Worm (Caenorhabditis elegans): ENCODE measurements around the gene cyp-29A2.

The cyp-29A2 gene

ce11 chrV:11199497-11199896 is 17.9 kb upstream of the cyp-29A2 start:
- TF ChIP-seq ets-4 (tag; optimal IDR thresholded peaks at IDR 0.05) (no peak), pqm-1 (tag; optimal IDR thresholded peaks at IDR 0.05) (no peak), dmd-4 (tag; optimal IDR thresholded peaks at IDR 0.05; ENCODE audit: borderline replicate concordance) (no peak), ttx-3 (tag; optimal IDR thresholded peaks at IDR 0.05) (no peak), pha-4 (tag; optimal IDR thresholded peaks at IDR 0.05) (no peak), unc-86 (tag; optimal IDR thresholded peaks at IDR 0.05) (no peak), nhr-232 (tag; optimal IDR thresholded peaks at IDR 0.05) (no peak), ceh-31 (tag; optimal IDR thresholded peaks at IDR 0.05) (no peak), elt-2 (tag; optimal IDR thresholded peaks at IDR 0.05) (no peak), ztf-16 (tag; optimal IDR thresholded peaks at IDR 0.05) (no peak), ceh-48 (tag; optimal IDR thresholded peaks at IDR 0.05) (no peak), hlh-15 (tag; optimal IDR thresholded peaks at IDR 0.05) (no peak), K02D7.2 (tag; optimal IDR thresholded peaks at IDR 0.05) (no peak), ceh-24 (tag; optimal IDR thresholded peaks at IDR 0.05) (no peak), F13H6.1 (tag; optimal IDR thresholded peaks at IDR 0.05) (no peak), unc-3 (GFP tag; conservative IDR thresholded peaks at IDR 0.05) (no peak), unc-3 (tag; optimal IDR thresholded peaks at IDR 0.05) (no peak), syd-9 (tag; optimal IDR thresholded peaks at IDR 0.05) (no peak)

- TF ChIP-seq lim-6 (tag; optimal IDR thresholded peaks at IDR 0.05) = no peak
- TF ChIP-seq sox-4 (tag; optimal IDR thresholded peaks at IDR 0.05) = no peak
- no peak for TF ChIP-seq sox-2 (GFP tag; IDR thresholded peaks at IDR 0.05)
- TF ChIP-seq dmd-4 (tag; optimal IDR thresholded peaks at IDR 0.05; ENCODE audit: borderline replicate concordance) = no peak
- no peak for TF ChIP-seq gmeb-2 (tag; optimal IDR thresholded peaks at IDR 0.05)
- no peak for TF ChIP-seq ref-2 (tag; optimal IDR thresholded peaks at IDR 0.05)
- no peak for TF ChIP-seq fkh-6 (tag; optimal IDR thresholded peaks at IDR 0.05)
- no peak for TF ChIP-seq unc-42 (tag; optimal IDR thresholded peaks at IDR 0.05)
- no peak for TF ChIP-seq ceh-34 (tag; optimal IDR thresholded peaks at IDR 0.05)
- TF ChIP-seq ceh-9 (tag; optimal IDR thresholded peaks at IDR 0.05) = no peak
- no peak for TF ChIP-seq F13H6.1 (tag; optimal IDR thresholded peaks at IDR 0.05)
- no peak for TF ChIP-seq ceh-22 (tag; optimal IDR thresholded peaks at IDR 0.05)
- TF ChIP-seq C08G9.2 (tag; optimal IDR thresholded peaks at IDR 0.05) = no peak
- TF ChIP-seq ceh-2 (tag; optimal IDR thresholded peaks at IDR 0.05) = no peak
- no peak for TF ChIP-seq lin-11 (tag; optimal IDR thresholded peaks at IDR 0.05)
- no peak for TF ChIP-seq unc-86 (tag; optimal IDR thresholded peaks at IDR 0.05)
- TF ChIP-seq ceh-30 (tag; optimal IDR thresholded peaks at IDR 0.05) = no peak
- no peak for TF ChIP-seq ztf-16 (tag; optimal IDR thresholded peaks at IDR 0.05)
- no peak for TF ChIP-seq sdc-2 (tag; optimal IDR thresholded peaks at IDR 0.05)
- TF ChIP-seq T23F11.4 (GFP tag; optimal IDR thresholded peaks at IDR 0.05) = no peak
Observed at ce11 chrV:11200316-11200715, 17.1 kb upstream of the cyp-29A2 start, which contains the start of gene K10D6.3. TSS of gene K10D6.3 (plus strand) at chrV:11200616.

- TF ChIP-seq rnt-1 (tag; optimal IDR thresholded peaks at IDR 0.05) = no peak
- TF ChIP-seq elt-2 (tag; optimal IDR thresholded peaks at IDR 0.05) = peak; percentile 49
Observed at ce11 chrV:11201826-11202565, 15.4 kb upstream of the cyp-29A2 start, which contains the start of gene K10D6.4. TSS of gene K10D6.4 (plus strand) at chrV:11201925.

ce11 chrV:11204452-11204851 is 12.9 kb upstream of the cyp-29A2 start:
- TF ChIP-seq gmeb-2 (tag; optimal IDR thresholded peaks at IDR 0.05) = no peak
- no peak for TF ChIP-seq tbx-7 (tag; optimal IDR thresholded peaks at IDR 0.05)
- TF ChIP-seq ceh-31 (tag; optimal IDR thresholded peaks at IDR 0.05) = no peak
- TF ChIP-seq ahr-1 (tag; optimal IDR thresholded peaks at IDR 0.05) = no peak
- TF ChIP-seq pha-4 (tag; optimal IDR thresholded peaks at IDR 0.05) = no peak
- no peak for TF ChIP-seq C38D4.7 (GFP tag; optimal IDR thresholded peaks at IDR 0.05)
- TF ChIP-seq fax-1 (tag; optimal IDR thresholded peaks at IDR 0.05) = no peak
- no peak for TF ChIP-seq ref-2 (tag; optimal IDR thresholded peaks at IDR 0.05)
- TF ChIP-seq tbx-2 (tag; optimal IDR thresholded peaks at IDR 0.05) = no peak
- TF ChIP-seq nhr-11 (tag; optimal IDR thresholded peaks at IDR 0.05) = no peak
